Worm (Caenorhabditis elegans): ENCODE measurements around the gene C25E10.7.

Gene C25E10.7

ce11 chrV:9095613-9096317, 44.8 kb upstream of the C25E10.7 start, which contains the start of gene F21C10.10 (continued):
- no peak for TF ChIP-seq ama-1 (optimal IDR thresholded peaks at IDR 0.05)
- peak; percentile 8 for TF ChIP-seq sup-37 (GFP tag; optimal IDR thresholded peaks at IDR 0.05)
- TF ChIP-seq dsc-1 (tag; optimal IDR thresholded peaks at IDR 0.05): peak; percentile 21
- no peak for TF ChIP-seq aly-2 (tag; optimal IDR thresholded peaks at IDR 0.05)
- peak; percentile 62 for TF ChIP-seq swsn-7 (tag; optimal IDR thresholded peaks at IDR 0.05)
- TF ChIP-seq nhr-90 (tag; optimal IDR thresholded peaks at IDR 0.05; ENCODE audit: poor library complexity): peak; percentile 84
- TF ChIP-seq vab-15 (tag; optimal IDR thresholded peaks at IDR 0.05): no peak
- no peak for TF ChIP-seq sox-4 (tag; optimal IDR thresholded peaks at IDR 0.05)
- no peak for TF ChIP-seq ceh-88 (GFP tag; IDR thresholded peaks at IDR 0.05)
- no peak for TF ChIP-seq alr-1 (tag; optimal IDR thresholded peaks at IDR 0.05; ENCODE audit: borderline replicate concordance)
- TF ChIP-seq lin-14 (GFP tag; optimal IDR thresholded peaks at IDR 0.05): peak; percentile 94
- no peak for TF ChIP-seq unc-86 (tag; optimal IDR thresholded peaks at IDR 0.05)
- no peak for TF ChIP-seq isw-1 (GFP tag; IDR thresholded peaks at IDR 0.05)
- TF ChIP-seq C34B4.2 (tag; optimal IDR thresholded peaks at IDR 0.05): no peak
- peak in 2 of 3 experiments; percentile 9 to 31 for TF ChIP-seq ceh-82 (tag; optimal IDR thresholded peaks at IDR 0.05)
- no peak for TF ChIP-seq ceh-63 (GFP tag; optimal IDR thresholded peaks at IDR 0.05)
- TF ChIP-seq C16A3.4 (tag; optimal IDR thresholded peaks at IDR 0.05): peak; percentile 75
- peak; percentile 53 for TF ChIP-seq xbp-1 (tag; optimal IDR thresholded peaks at IDR 0.05)
- no peak for TF ChIP-seq aha-1 (tag; optimal IDR thresholded peaks at IDR 0.05)
- TF ChIP-seq unc-62 (GFP tag; optimal IDR thresholded peaks at IDR 0.05): no peak
- peak; percentile 67 for TF ChIP-seq grh-1 (GFP tag; IDR thresholded peaks at IDR 0.05)
- TF ChIP-seq skn-1 (tag; optimal IDR thresholded peaks at IDR 0.05): peak; percentile 77
- no peak for TF ChIP-seq fkh-4 (tag; optimal IDR thresholded peaks at IDR 0.05; ENCODE audit: borderline replicate concordance)
- TF ChIP-seq nhr-237 (tag; optimal IDR thresholded peaks at IDR 0.05): no peak
- TF ChIP-seq snu-23 (GFP tag; optimal IDR thresholded peaks at IDR 0.05): peak; percentile 90
- TF ChIP-seq lsy-2 (tag; optimal IDR thresholded peaks at IDR 0.05): peak; percentile 70 to 74
- no peak for TF ChIP-seq unc-30 (tag; optimal IDR thresholded peaks at IDR 0.05)
- TF ChIP-seq unc-98 (GFP tag; IDR thresholded peaks at IDR 0.05): no peak
- no peak for TF ChIP-seq hlh-4 (tag; optimal IDR thresholded peaks at IDR 0.05)
- TF ChIP-seq ets-5 (GFP tag; IDR thresholded peaks at IDR 0.05): no peak
- TF ChIP-seq egl-27 (tag; optimal IDR thresholded peaks at IDR 0.05): peak; percentile 33 to 39
- TF ChIP-seq hlh-17 (GFP tag; optimal IDR thresholded peaks at IDR 0.05; ENCODE audit: borderline replicate concordance): no peak
- no peak for TF ChIP-seq mef-2 (tag; optimal IDR thresholded peaks at IDR 0.05)

ce11 chrV:9094976-9095375, 44.0 kb upstream of the C25E10.7 start:
- TF ChIP-seq C16A3.4 (tag; optimal IDR thresholded peaks at IDR 0.05) (no peak), nhr-19 (GFP tag; conservative IDR thresholded peaks at IDR 0.05) (peak; percentile 80), skn-1 (tag; optimal IDR thresholded peaks at IDR 0.05) (peak; percentile 20), lin-35 (GFP tag; optimal IDR thresholded peaks at IDR 0.05) (peak in 1 of 2 experiments; percentile 14), mep-1 (tag; optimal IDR thresholded peaks at IDR 0.05) (no peak)

ce11 chrV:9094060-9094628, 43.1 kb upstream of the C25E10.7 start:
- TF ChIP-seq egl-13 (tag; optimal IDR thresholded peaks at IDR 0.05) (peak; percentile 29), blmp-1 (tag; optimal IDR thresholded peaks at IDR 0.05) (no peak), F16B12.6 (tag; optimal IDR thresholded peaks at IDR 0.05) (no peak), tlp-1 (tag; optimal IDR thresholded peaks at IDR 0.05) (no peak), nhr-19 (GFP tag; conservative IDR thresholded peaks at IDR 0.05) (peak; percentile 100), ceh-88 (GFP tag; IDR thresholded peaks at IDR 0.05) (peak; percentile 50; the same call in 1 of the 2 replicates), mep-1 (tag; optimal IDR thresholded peaks at IDR 0.05) (peak; percentile 51), efl-3 (GFP tag; optimal IDR thresholded peaks at IDR 0.05) (no peak), hlh-4 (tag; optimal IDR thresholded peaks at IDR 0.05) (no peak), nhr-47 (tag; optimal IDR thresholded peaks at IDR 0.05) (peak; percentile 67), ztf-11 (tag; optimal IDR thresholded peaks at IDR 0.05) (peak in 1 of 2 experiments; percentile 10), nhr-237 (tag; optimal IDR thresholded peaks at IDR 0.05) (no peak), Y116A8C.19 (tag; optimal IDR thresholded peaks at IDR 0.05; ENCODE audit: borderline replicate concordance) (no peak), unc-130 (tag; optimal IDR thresholded peaks at IDR 0.05) (peak; percentile 95), C16A3.4 (tag; optimal IDR thresholded peaks at IDR 0.05) (peak; percentile 54), nhr-90 (tag; optimal IDR thresholded peaks at IDR 0.05; ENCODE audit: poor library complexity) (peak; percentile 78), pqm-1 (tag; optimal IDR thresholded peaks at IDR 0.05) (no peak), nhr-12 (tag; optimal IDR thresholded peaks at IDR 0.05) (no peak), ceh-82 (tag; optimal IDR thresholded peaks at IDR 0.05) (no peak), aly-2 (tag; optimal IDR thresholded peaks at IDR 0.05) (no peak), lir-3 (tag; optimal IDR thresholded peaks at IDR 0.05; ENCODE audit: poor library complexity) (peak; percentile 59)
